Fruit fly (Drosophila melanogaster): Measurements from ENCODE around the gene ttm2.
A peak's percentile ranks its signal among the peaks of the same experiment; 100 is the strongest.

Gene ttm2

DNA sequence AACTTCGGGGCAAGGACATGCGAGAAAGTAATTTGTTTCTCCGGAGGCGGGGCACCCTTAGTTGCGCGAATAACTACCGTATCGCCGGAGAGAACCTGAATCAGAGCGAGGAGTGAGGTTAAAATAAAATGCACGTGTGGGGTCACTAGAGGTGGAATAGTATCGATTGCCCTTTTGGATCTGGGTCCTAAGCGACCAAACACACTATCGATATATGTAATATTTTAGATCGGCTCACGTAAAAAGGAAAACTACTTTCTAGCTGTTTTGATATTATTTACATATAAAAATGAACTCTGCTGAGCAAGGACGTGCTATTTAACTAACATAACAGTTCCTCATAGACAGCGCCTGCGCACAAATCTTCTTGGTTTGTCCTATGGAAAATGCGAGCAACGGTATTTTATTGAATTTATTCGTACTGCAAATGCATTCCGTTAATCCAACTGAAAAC, 12.2 kb upstream of the ttm2 start (continued):
- TF ChIP-seq CG6813 (GFP tag; optimal IDR thresholded peaks at IDR 0.05) (no peak), Hr78 (GFP tag; optimal IDR thresholded peaks at IDR 0.05) (peak in 1 of 2 experiments; percentile 83), CG13296 (GFP tag; optimal IDR thresholded peaks at IDR 0.05) (no peak), CG18011 (GFP tag; optimal IDR thresholded peaks at IDR 0.05) (no peak), wdn (GFP tag; IDR thresholded peaks at IDR 0.05) (no peak), org-1 (GFP tag; optimal IDR thresholded peaks at IDR 0.05) (no peak), MBD-R2 (GFP tag; IDR thresholded peaks at IDR 0.05) (peak; percentile 51; the same call in 1 of the 2 replicates), trem (tag; optimal IDR thresholded peaks at IDR 0.05) (peak; percentile 70), Nf-YC (tag; optimal IDR thresholded peaks at IDR 0.05) (peak; percentile 43), CG13123 (GFP tag; optimal IDR thresholded peaks at IDR 0.05) (no peak), CoRest (tag; optimal IDR thresholded peaks at IDR 0.05) (no peak), Eip74EF (GFP tag; optimal IDR thresholded peaks at IDR 0.05) (no peak), CG12236 (GFP tag; optimal IDR thresholded peaks at IDR 0.05) (no peak), cad (GFP tag; optimal IDR thresholded peaks at IDR 0.05) (no peak), CG1792 (GFP tag; optimal IDR thresholded peaks at IDR 0.05) (no peak), H2.0 (GFP tag; IDR thresholded peaks at IDR 0.05) (no peak), CG10979 (tag; optimal IDR thresholded peaks at IDR 0.05) (no peak), Optix (GFP tag; IDR thresholded peaks at IDR 0.05) (no peak), Xrp1 (GFP tag; IDR thresholded peaks at IDR 0.05) (no peak), HLHmδ (GFP tag; optimal IDR thresholded peaks at IDR 0.05) (no peak), Ets97D (GFP tag; optimal IDR thresholded peaks at IDR 0.05) (peak; percentile 28), hkb (optimal IDR thresholded peaks at IDR 0.05) (no peak), hkb (GFP tag; IDR thresholded peaks at IDR 0.05) (no peak), tup (GFP tag; optimal IDR thresholded peaks at IDR 0.05) (no peak), CG34224 (GFP tag; IDR thresholded peaks at IDR 0.05; ENCODE audit: partially characterized antibody) (peak; percentile 83), CG2678 (tag; optimal IDR thresholded peaks at IDR 0.05) (no peak), Lpt (GFP tag; optimal IDR thresholded peaks at IDR 0.05) (no peak), Ravus (GFP tag; IDR thresholded peaks at IDR 0.05) (no peak), pum (GFP tag; optimal IDR thresholded peaks at IDR 0.05) (no peak), D (optimal IDR thresholded peaks at IDR 0.05) (no peak), D (GFP tag; optimal IDR thresholded peaks at IDR 0.05) (no peak), CG15514 (GFP tag; optimal IDR thresholded peaks at IDR 0.05) (peak; percentile 91), mld (GFP tag; IDR thresholded peaks at IDR 0.05; ENCODE audit: partially characterized antibody) (peak; percentile 55; the same call in 1 of the 3 replicates), zfh1 (GFP tag; IDR thresholded peaks at IDR 0.05) (no peak), CG43689 (GFP tag; IDR thresholded peaks at IDR 0.05) (no peak), stc (GFP tag; IDR thresholded peaks at IDR 0.05) (no peak), CG13287 (GFP tag; IDR thresholded peaks at IDR 0.05; ENCODE audit: partially characterized antibody) (peak; percentile 90), rib (GFP tag; IDR thresholded peaks at IDR 0.05) (no peak), z (GFP tag; IDR thresholded peaks at IDR 0.05) (no peak), ara (GFP tag; IDR thresholded peaks at IDR 0.05) (no peak), sob (GFP tag; IDR thresholded peaks at IDR 0.05) (no peak), Asciz (GFP tag; optimal IDR thresholded peaks at IDR 0.05) (no peak), CG3726 (GFP tag; IDR thresholded peaks at IDR 0.05) (no peak), CG15479 (GFP tag; optimal IDR thresholded peaks at IDR 0.05) (no peak), Sin3A (optimal IDR thresholded peaks at IDR 0.05) (peak; percentile 18), caup (GFP tag; optimal IDR thresholded peaks at IDR 0.05; ENCODE audit: severe bottlenecking) (peak; percentile 1), B-H1 (GFP tag; IDR thresholded peaks at IDR 0.05) (no peak), dpn (GFP tag; optimal IDR thresholded peaks at IDR 0.05) (no peak), Mrtf (GFP tag; IDR thresholded peaks at IDR 0.05) (no peak), CG7745 (tag; optimal IDR thresholded peaks at IDR 0.05) (no peak), Ssrp (tag; optimal IDR thresholded peaks at IDR 0.05) (no peak), odd (GFP tag; optimal IDR thresholded peaks at IDR 0.05) (no peak)
